Fruit fly (Drosophila melanogaster) whole organism, embryonic: Measurements from ENCODE around the gene CG4066.

Experiments
- CG13123 ChIP-seq: fragments of 200-800 bp; sonication (Bioruptor generic); optimal IDR thresholded peaks from 2 replicates; lab custom pipeline; 2016; ENCODE audit warnings: missing biosample characterization, missing genetic modification characterization
- CG14667 ChIP-seq: fragments of 200-800 bp; sonication (Bioruptor generic); IDR thresholded peaks from 2 replicates; pipeline ENCODE4 v1.3.6; 2022; ENCODE audit warnings: missing biosample characterization, missing genetic modification characterization
- CG1832 ChIP-seq: fragments of 200-800 bp; sonication (Bioruptor generic); optimal IDR thresholded peaks from 2 replicates; lab custom pipeline; 2017; ENCODE audit warnings: missing biosample characterization, mild to moderate bottlenecking, missing genetic modification characterization, inconsistent platforms
- Dp ChIP-seq: fragments of 200-800 bp; sonication (Bioruptor generic); optimal IDR thresholded peaks from 2 replicates; lab custom pipeline; 2018; ENCODE audit warnings: missing biosample characterization, mild to moderate bottlenecking, missing genetic modification characterization, moderate library complexity
- Hsf ChIP-seq: fragments of 200-800 bp; sonication (Bioruptor generic); optimal IDR thresholded peaks from 3 replicates; lab custom pipeline; 2016; ENCODE audit warnings: missing biosample characterization, missing genetic modification characterization
- Poxn ChIP-seq: fragments of 200-800 bp; sonication (Bioruptor generic); IDR thresholded peaks from 2 replicates; pipeline ENCODE4 v1.3.6; 2022; ENCODE audit warnings: missing biosample characterization, missing genetic modification characterization
- dysf ChIP-seq: fragments of 200-800 bp; sonication (Bioruptor generic); IDR thresholded peaks from 3 replicates; pipeline ENCODE4 v1.3.6; 2022; ENCODE audit warnings: missing biosample characterization, missing genetic modification characterization
- row ChIP-seq: fragments of 200-800 bp; sonication (Bioruptor generic); IDR thresholded peaks from 3 replicates; pipeline ENCODE4 v1.3.6; 2022; ENCODE audit warnings: missing biosample characterization, missing genetic modification characterization

DNA sequence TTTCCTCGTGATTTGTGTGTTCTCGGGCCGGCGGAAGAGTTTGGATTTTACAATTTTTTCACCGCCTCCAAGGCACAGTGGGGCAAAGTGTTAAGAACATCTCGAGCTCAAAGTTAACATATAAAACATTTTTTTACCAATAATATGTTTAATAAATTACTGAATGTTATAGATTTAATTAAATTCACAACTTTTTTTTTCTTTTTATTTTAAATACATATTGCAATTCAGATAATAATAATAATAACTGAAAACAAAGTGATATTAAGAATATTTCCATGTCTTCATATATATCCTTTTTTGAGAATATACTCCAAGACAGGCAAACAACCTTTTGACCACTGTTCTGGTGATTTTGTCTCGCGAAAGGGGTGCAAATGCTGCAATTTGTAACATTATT, 34.8 kb downstream of the CG4066 start:
- TF ChIP-seq CG13123 (GFP tag; lab: Kevin White, UChicago) (no peak), row (no peak), dysf (GFP tag; lab: Robert Waterston, UW) (no peak), Poxn (GFP tag; lab: Robert Waterston, UW) (no peak), CG14667 (GFP tag; lab: Robert Waterston, UW) (no peak), Dp (no peak), CG1832 (GFP tag; lab: Kevin White, UChicago) (no peak), Hsf (no peak)
